Fruit fly (Drosophila melanogaster) whole organism, pupa: ENCODE results near the gene crq.

Experiments
- CG12605 ChIP-seq: fragments of 200-800 bp; sonication (Bioruptor generic); IDR thresholded peaks from 2 replicates; pipeline ENCODE4 v1.3.6; 2022; ENCODE audit warnings: missing biosample characterization, missing genetic modification characterization
- CG13204 ChIP-seq: fragments of 200-800 bp; sonication (Bioruptor generic); optimal IDR thresholded peaks from 2 replicates; lab custom pipeline; 2018; ENCODE audit warnings: missing biosample characterization, mild to moderate bottlenecking, missing genetic modification characterization, moderate library complexity
- CG14655 ChIP-seq: fragments of 200-800 bp; sonication (Bioruptor generic); optimal IDR thresholded peaks from 3 replicates; lab custom pipeline; 2017; ENCODE audit warnings: mild to moderate bottlenecking, missing biosample characterization, missing genetic modification reagents, missing genetic modification characterization
- CG34367 ChIP-seq: fragments of 200-800 bp; sonication (Bioruptor generic); optimal IDR thresholded peaks from 2 replicates; lab custom pipeline; 2018; ENCODE audit warnings: missing biosample characterization, mild to moderate bottlenecking, missing genetic modification characterization
- CG8159 ChIP-seq: fragments of 200-800 bp; sonication (Bioruptor generic); optimal IDR thresholded peaks from 3 replicates; lab custom pipeline; 2018; ENCODE audit warnings: missing biosample characterization, mild to moderate bottlenecking, missing genetic modification characterization, moderate library complexity
- CG8301 ChIP-seq: fragments of 200-800 bp; sonication (Bioruptor generic); optimal IDR thresholded peaks from 2 replicates; lab custom pipeline; 2018; ENCODE audit warnings: missing biosample characterization, mild to moderate bottlenecking, missing genetic modification characterization
- D1 ChIP-seq: fragments of 200-800 bp; sonication (Bioruptor generic); optimal IDR thresholded peaks from 2 replicates; lab custom pipeline; 2018; ENCODE audit warnings: missing biosample characterization, mild to moderate bottlenecking, missing genetic modification characterization, moderate library complexity
- Ets98B ChIP-seq: fragments of 200-800 bp; sonication (Bioruptor generic); IDR thresholded peaks from 2 replicates; pipeline ENCODE4 v1.3.6; 2022; ENCODE audit warnings: missing biosample characterization, missing genetic modification characterization
- Pif1A ChIP-seq: fragments of 200-800 bp; sonication (Bioruptor generic); optimal IDR thresholded peaks from 3 replicates; lab custom pipeline; 2016; ENCODE audit warnings: missing biosample characterization, missing genetic modification characterization
- Pif1B ChIP-seq: fragments of 200-800 bp; sonication (Bioruptor generic); optimal IDR thresholded peaks from 3 replicates; lab custom pipeline; 2016; ENCODE audit warnings: missing biosample characterization, missing genetic modification characterization
- Snoo ChIP-seq: fragments of 200-800 bp; sonication (Bioruptor generic); optimal IDR thresholded peaks from 3 replicates; lab custom pipeline; 2017; ENCODE audit warnings: missing biosample characterization, mild to moderate bottlenecking, missing genetic modification characterization, inconsistent platforms
- fd96Ca ChIP-seq: fragments of 200-800 bp; sonication (Bioruptor generic); IDR thresholded peaks from 3 replicates; pipeline ENCODE4 v1.3.6; 2022; ENCODE audit warnings: missing biosample characterization, missing genetic modification characterization
- gl ChIP-seq: fragments of 200-800 bp; sonication (Bioruptor generic); optimal IDR thresholded peaks from 2 replicates; lab custom pipeline; 2018; ENCODE audit warnings: missing biosample characterization, mild to moderate bottlenecking, missing genetic modification characterization
- rn ChIP-seq: fragments of 200-800 bp; sonication (Bioruptor generic); IDR thresholded peaks from 2 replicates; pipeline ENCODE4 v1.3.6; 2022; ENCODE audit warnings: missing biosample characterization, missing genetic modification characterization

DNA sequence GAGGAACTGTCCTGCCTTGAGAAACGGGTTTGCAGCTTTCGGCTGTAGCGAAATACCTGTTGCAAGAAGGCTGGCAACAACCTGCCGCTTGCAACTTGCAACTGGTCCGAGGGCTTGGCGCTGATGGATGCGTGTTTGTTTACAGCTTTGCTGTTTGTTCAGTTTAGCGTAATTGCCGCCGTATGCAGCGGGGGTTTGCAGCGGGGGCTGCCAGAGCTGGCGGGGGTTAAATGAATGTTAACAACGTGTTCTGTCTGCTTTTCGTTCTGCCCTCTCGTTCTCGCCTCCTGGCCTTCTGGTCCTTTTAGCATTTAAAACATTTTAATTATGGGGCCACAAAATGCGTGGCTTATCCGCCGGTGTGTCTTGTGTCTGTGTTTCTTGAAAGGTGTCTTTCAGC lies 47.1 kb upstream of the crq start:
- TF ChIP-seq CG8159 (no peak), CG14655 (no peak), CG34367 (tag; lab: Kevin White, UChicago) (no peak), Pif1A (GFP tag; lab: Kevin White, UChicago) (no peak), CG12605 (no peak), gl (no peak), Snoo (no peak), Pif1B (GFP tag; lab: Kevin White, UChicago) (no peak), Ets98B (GFP tag; lab: Robert Waterston, UW) (no peak), rn (GFP tag; lab: Robert Waterston, UW) (no peak), CG13204 (GFP tag; lab: Kevin White, UChicago) (peak; percentile 35), fd96Ca (peak; percentile 60; the same call in 1 of the 3 replicates), D1 (tag; lab: Kevin White, UChicago) (no peak), CG8301 (no peak)
